Fruit fly (Drosophila melanogaster) S2 (cell line): Measurements from ENCODE around the gene Or85f.

Source experiments
- CG8478 ChIP-seq: fragments of >200 bp; optimal IDR thresholded peaks from 2 replicates; lab custom pipeline; 2018
- CTCF ChIP-seq, 2 experiments: fragments of >200 bp; optimal IDR thresholded peaks; 2 replicates each; lab custom pipeline; 2018

dm6 chr3R:9380970-9381369 is 17.0 kb upstream of the Or85f start:
- TF ChIP-seq CTCF (optimal IDR thresholded peaks at IDR 0.05; lab: Kevin White, UChicago) (no peak), CG8478 (no peak)
